Worm (Caenorhabditis elegans) whole organism, L2 larva: ENCODE measurements around the gene Y53G8AR.1.

ENCODE experiments used
- C34F6.9 ChIP-seq: fragments of 150-350 bp; optimal IDR thresholded peaks from 2 replicates; lab custom pipeline; 2014; ENCODE audit warnings: missing biosample characterization, missing genetic modification characterization
- F13H6.1 ChIP-seq: sonication (generic microtip); optimal IDR thresholded peaks from 2 replicates; lab custom pipeline; 2016; ENCODE audit warnings: missing genetic modification characterization, missing compliant biosample characterization
- R02D3.7 ChIP-seq: fragments of 150-350 bp; optimal IDR thresholded peaks from 2 replicates; lab custom pipeline; 2014; ENCODE audit warnings: missing biosample characterization, missing genetic modification characterization
- Y55F3AM.14 ChIP-seq: fragments of 200-800 bp; sonication (Bioruptor generic); optimal IDR thresholded peaks from 2 replicates; lab custom pipeline; 2018; ENCODE audit warnings: mild to moderate bottlenecking, missing genetic modification characterization, missing compliant biosample characterization
- ZK546.5 ChIP-seq: sonication (generic microtip); optimal IDR thresholded peaks from 2 replicates; lab custom pipeline; 2017; ENCODE audit warnings: missing biosample characterization, missing genetic modification characterization
- alr-1 ChIP-seq: fragments of 150-350 bp; optimal IDR thresholded peaks from 2 replicates; lab custom pipeline; 2014; ENCODE audit warnings: missing biosample characterization, missing genetic modification characterization
- aly-2 ChIP-seq: fragments of 150-350 bp; optimal IDR thresholded peaks from 2 replicates; lab custom pipeline; 2014; ENCODE audit warnings: missing biosample characterization, missing genetic modification characterization
- blmp-1 ChIP-seq: sonication (generic microtip); optimal IDR thresholded peaks from 2 replicates; lab custom pipeline; 2017; ENCODE audit warnings: missing genetic modification characterization, mild to moderate bottlenecking, missing compliant biosample characterization, antibody characterized with exemption, moderate library complexity; ENCODE audit not compliant: insufficient read depth
- ceh-16 ChIP-seq: fragments of 150-350 bp; optimal IDR thresholded peaks from 2 replicates; lab custom pipeline; 2014; ENCODE audit warnings: missing biosample characterization, missing genetic modification characterization
- ceh-82 ChIP-seq: fragments of 150-350 bp; optimal IDR thresholded peaks from 2 replicates; lab custom pipeline; 2014; ENCODE audit warnings: missing biosample characterization, missing genetic modification characterization
- crh-2 ChIP-seq: sonication (generic microtip); optimal IDR thresholded peaks from 2 replicates; lab custom pipeline; 2017; ENCODE audit warnings: missing biosample characterization, missing genetic modification characterization
- dmd-4 ChIP-seq: sonication (generic microtip); optimal IDR thresholded peaks from 2 replicates; lab custom pipeline; 2017; ENCODE audit warnings: missing biosample characterization, missing genetic modification characterization
- egl-27 ChIP-seq: sonication (generic microtip); optimal IDR thresholded peaks from 3 replicates; lab custom pipeline; 2017; ENCODE audit warnings: missing biosample characterization, missing genetic modification reagents, missing genetic modification characterization
- elt-1 ChIP-seq: fragments of 150-350 bp; optimal IDR thresholded peaks from 2 replicates; lab custom pipeline; 2014; ENCODE audit warnings: missing biosample characterization, missing genetic modification characterization
- elt-3 ChIP-seq: sonication (generic microtip); optimal IDR thresholded peaks from 2 replicates; lab custom pipeline; 2017; ENCODE audit warnings: missing biosample characterization, missing genetic modification characterization
- fos-1 ChIP-seq: fragments of 150-350 bp; optimal IDR thresholded peaks from 2 replicates; lab custom pipeline; 2014; ENCODE audit warnings: missing biosample characterization, missing genetic modification characterization
- gmeb-1 ChIP-seq: fragments of 150-350 bp; optimal IDR thresholded peaks from 2 replicates; lab custom pipeline; 2014; ENCODE audit warnings: missing biosample characterization, missing genetic modification characterization
- lin-11 ChIP-seq: fragments of 150-350 bp; sonication (generic microtip); optimal IDR thresholded peaks from 2 replicates; lab custom pipeline; 2014; ENCODE audit warnings: missing biosample characterization, missing genetic modification characterization, inconsistent platforms, mixed read lengths
- lin-13 ChIP-seq: fragments of 150-350 bp; optimal IDR thresholded peaks from 2 replicates; lab custom pipeline; 2014; ENCODE audit warnings: missing biosample characterization, missing genetic modification reagents, missing genetic modification characterization
- lin-39 ChIP-seq: fragments of 150-350 bp; optimal IDR thresholded peaks from 2 replicates; lab custom pipeline; 2014; ENCODE audit warnings: missing biosample characterization, missing genetic modification reagents, missing genetic modification characterization
- lsy-2 ChIP-seq, 2 experiments: fragments of 150-350 bp in 1 of 2; sonication (generic microtip) in 1 of 2; optimal IDR thresholded peaks; 2 replicates each; lab custom pipeline; 2014 to 2017; ENCODE audit warnings: missing biosample characterization in 2 of 2, missing genetic modification characterization in 2 of 2
- mab-5 ChIP-seq: fragments of 150-350 bp; optimal IDR thresholded peaks from 2 replicates; lab custom pipeline; 2014; ENCODE audit warnings: missing biosample characterization, missing genetic modification characterization
- mbf-1 ChIP-seq: sonication (generic microtip); optimal IDR thresholded peaks from 2 replicates; lab custom pipeline; 2017; ENCODE audit warnings: missing biosample characterization, missing genetic modification characterization
- mdl-1 ChIP-seq, 2 experiments: fragments of 150-350 bp in 1 of 2; sonication (generic microtip) in 1 of 2; optimal IDR thresholded peaks; 2 replicates each; lab custom pipeline; 2017; ENCODE audit warnings: missing biosample characterization in 2 of 2, missing genetic modification characterization in 2 of 2
- nhr-10 ChIP-seq: sonication (generic microtip); optimal IDR thresholded peaks from 2 replicates; lab custom pipeline; 2017; ENCODE audit warnings: missing biosample characterization, missing genetic modification characterization
- nhr-11 ChIP-seq: fragments of 150-350 bp; optimal IDR thresholded peaks from 2 replicates; lab custom pipeline; 2014; ENCODE audit warnings: missing biosample characterization, missing genetic modification characterization
- nhr-12 ChIP-seq: fragments of 150-350 bp; optimal IDR thresholded peaks from 2 replicates; lab custom pipeline; 2014; ENCODE audit warnings: missing biosample characterization, missing genetic modification characterization
- nhr-129 ChIP-seq: fragments of 150-350 bp; optimal IDR thresholded peaks from 2 replicates; lab custom pipeline; 2014; ENCODE audit warnings: missing biosample characterization, missing genetic modification characterization
- nhr-21 ChIP-seq: fragments of 150-350 bp; optimal IDR thresholded peaks from 2 replicates; lab custom pipeline; 2014; ENCODE audit warnings: missing biosample characterization, missing genetic modification characterization
- nhr-23 ChIP-seq: fragments of 150-350 bp; optimal IDR thresholded peaks from 2 replicates; lab custom pipeline; 2014; ENCODE audit warnings: missing biosample characterization, missing genetic modification reagents, missing genetic modification characterization
- nhr-237 ChIP-seq: fragments of 150-350 bp; optimal IDR thresholded peaks from 2 replicates; lab custom pipeline; 2014; ENCODE audit warnings: missing biosample characterization, missing genetic modification characterization
- nhr-25 ChIP-seq: fragments of 150-350 bp; sonication (generic microtip); optimal IDR thresholded peaks from 3 replicates; lab custom pipeline; 2014; ENCODE audit warnings: missing biosample characterization, missing genetic modification characterization
- nhr-6 ChIP-seq: fragments of 150-350 bp; optimal IDR thresholded peaks from 2 replicates; lab custom pipeline; 2014; ENCODE audit warnings: missing biosample characterization, missing genetic modification characterization
- peb-1 ChIP-seq: fragments of 150-350 bp; optimal IDR thresholded peaks from 2 replicates; lab custom pipeline; 2014; ENCODE audit warnings: missing biosample characterization, missing genetic modification characterization
- sem-4 ChIP-seq: fragments of 150-350 bp; optimal IDR thresholded peaks from 2 replicates; lab custom pipeline; 2014; ENCODE audit warnings: missing biosample characterization, missing genetic modification reagents, missing genetic modification characterization
- skn-1 ChIP-seq: sonication (generic microtip); optimal IDR thresholded peaks from 2 replicates; lab custom pipeline; 2017; ENCODE audit warnings: missing biosample characterization, missing genetic modification characterization
- sma-3 ChIP-seq: sonication (generic microtip); optimal IDR thresholded peaks from 2 replicates; lab custom pipeline; 2016; ENCODE audit warnings: missing genetic modification reagents, missing genetic modification characterization, missing compliant biosample characterization
- sma-9 ChIP-seq, 2 experiments: fragments of 150-350 bp in 1 of 2; sonication (generic microtip) in 1 of 2; optimal IDR thresholded peaks; 2 replicates each; lab custom pipeline; 2014 to 2016; ENCODE audit warnings: missing genetic modification characterization in 2 of 2, mild to moderate bottlenecking in 1 of 2, missing biosample characterization in 1 of 2, missing compliant biosample characterization in 1 of 2, missing genetic modification reagents in 1 of 2, moderate library complexity in 1 of 2
- unc-39 ChIP-seq: fragments of 150-350 bp; optimal IDR thresholded peaks from 2 replicates; lab custom pipeline; 2014; ENCODE audit warnings: missing biosample characterization, missing genetic modification characterization
- unc-55 ChIP-seq: fragments of 150-350 bp; sonication (generic microtip); optimal IDR thresholded peaks from 3 replicates; lab custom pipeline; 2014; ENCODE audit warnings: missing biosample characterization, missing genetic modification reagents, missing genetic modification characterization
- unc-62 ChIP-seq: fragments of 150-350 bp; optimal IDR thresholded peaks from 2 replicates; lab custom pipeline; 2014; ENCODE audit warnings: missing biosample characterization, missing genetic modification reagents, missing genetic modification characterization
- zag-1 ChIP-seq: fragments of 150-350 bp; optimal IDR thresholded peaks from 2 replicates; lab custom pipeline; 2014; ENCODE audit warnings: missing biosample characterization, missing genetic modification characterization
- ztf-1 ChIP-seq: fragments of 200-800 bp; sonication (Bioruptor generic); conservative IDR thresholded peaks from 2 replicates; pipeline ENCODE4 v1.3.6; 2022; ENCODE audit warnings: missing genetic modification characterization, missing compliant biosample characterization
- ztf-11 ChIP-seq: sonication (generic microtip); optimal IDR thresholded peaks from 2 replicates; lab custom pipeline; 2017; ENCODE audit warnings: missing biosample characterization, missing genetic modification characterization

Gene Y53G8AR.1

ce11 chrIII:3321145-3321544 is 11.7 kb upstream of the Y53G8AR.1 start, which contains the start of gene Y53G8AR.9:
Gene Y53G8AR.9, minus strand, starts transcription at chrIII:3321245.
- TF ChIP-seq nhr-25 (tag; lab: Kevin White, UChicago): no peak
- TF ChIP-seq alr-1 (tag; lab: Kevin White, UChicago): no peak
- no peak for TF ChIP-seq blmp-1
- no peak for TF ChIP-seq sma-9 (GFP tag; optimal IDR thresholded peaks at IDR 0.05; lab: Kevin White, UChicago)
- no peak for TF ChIP-seq sma-9 (tag; optimal IDR thresholded peaks at IDR 0.05; lab: Kevin White, UChicago)
- no peak for TF ChIP-seq nhr-10 (tag; lab: Kevin White, UChicago)
- TF ChIP-seq peb-1: no peak
- TF ChIP-seq unc-62 (GFP tag; lab: Kevin White, UChicago): no peak
- TF ChIP-seq sem-4: no peak
- TF ChIP-seq, all 48 proteins: peak for 0

ce11 chrIII:3322317-3323010 is 10.4 kb upstream of the Y53G8AR.1 start, which contains the start of gene phf-15:
Gene phf-15, plus strand, starts transcription at chrIII:3322853.
- no peak for TF ChIP-seq egl-27 (tag; lab: Kevin White, UChicago)
- TF ChIP-seq sem-4: no peak
- TF ChIP-seq lin-11 (tag; lab: Kevin White, UChicago): no peak
- no peak for TF ChIP-seq nhr-25 (tag; lab: Kevin White, UChicago)
- TF ChIP-seq elt-3 (tag; lab: Kevin White, UChicago): no peak
- TF ChIP-seq mbf-1 (tag; lab: Kevin White, UChicago): no peak
- no peak for TF ChIP-seq C34F6.9 (tag; lab: Kevin White, UChicago)
- TF ChIP-seq lin-39 (tag; lab: Kevin White, UChicago): no peak
- TF ChIP-seq nhr-12 (tag; lab: Kevin White, UChicago): no peak
- TF ChIP-seq aly-2: no peak
- TF ChIP-seq skn-1 (tag; lab: Kevin White, UChicago): no peak
- peak in 1 of 2 experiments; percentile 30 for TF ChIP-seq lsy-2 (tag; optimal IDR thresholded peaks at IDR 0.05; lab: Kevin White, UChicago)
- TF ChIP-seq zag-1 (tag; lab: Kevin White, UChicago): no peak
- TF ChIP-seq ZK546.5: no peak
- no peak for TF ChIP-seq mdl-1 (tag; optimal IDR thresholded peaks at IDR 0.05; lab: Kevin White, UChicago)
- peak; percentile 29 for TF ChIP-seq crh-2 (tag; lab: Kevin White, UChicago)

DNA sequence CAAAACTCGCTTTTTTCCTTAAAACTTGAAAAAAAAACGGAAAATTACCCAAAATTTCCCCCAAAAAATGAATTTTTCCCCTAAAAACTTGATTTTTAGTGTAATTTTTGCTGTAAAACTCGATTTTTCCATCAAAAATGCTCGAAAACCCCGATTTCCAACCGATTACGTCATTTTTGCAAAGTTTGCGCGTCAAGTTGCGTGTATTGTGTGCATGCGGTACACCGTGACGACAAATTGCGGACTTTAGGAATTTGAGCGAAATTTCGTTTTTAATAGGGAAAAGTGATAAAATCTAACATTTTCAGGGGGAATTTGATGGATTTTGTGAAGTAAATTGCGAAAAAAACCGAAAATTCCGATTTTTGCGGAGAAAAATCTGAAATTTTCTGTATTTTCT is 8.9 kb upstream of the Y53G8AR.1 start:
- TF ChIP-seq ztf-11 (tag; lab: Kevin White, UChicago) (no peak), R02D3.7 (tag; lab: Kevin White, UChicago) (no peak), nhr-10 (tag; lab: Kevin White, UChicago) (no peak), alr-1 (tag; lab: Kevin White, UChicago) (no peak), lin-13 (GFP tag; lab: Kevin White, UChicago) (peak; percentile 54), ZK546.5 (no peak), nhr-129 (tag; lab: Kevin White, UChicago) (peak; percentile 93), elt-1 (tag; lab: Kevin White, UChicago) (no peak), lin-39 (tag; lab: Kevin White, UChicago) (no peak), lsy-2 (tag; optimal IDR thresholded peaks at IDR 0.05; lab: Kevin White, UChicago) (peak; percentile 69 to 91), skn-1 (tag; lab: Kevin White, UChicago) (no peak), nhr-6 (tag; lab: Kevin White, UChicago) (peak; percentile 65), nhr-237 (tag; lab: Kevin White, UChicago) (no peak), mab-5 (no peak), nhr-21 (tag; lab: Kevin White, UChicago) (no peak), nhr-12 (tag; lab: Kevin White, UChicago) (no peak), egl-27 (tag; lab: Kevin White, UChicago) (no peak), sma-9 (GFP tag; optimal IDR thresholded peaks at IDR 0.05; lab: Kevin White, UChicago) (no peak), sma-9 (tag; optimal IDR thresholded peaks at IDR 0.05; lab: Kevin White, UChicago) (no peak), C34F6.9 (tag; lab: Kevin White, UChicago) (peak; percentile 80), nhr-23 (tag; lab: Kevin White, UChicago) (no peak), nhr-25 (tag; lab: Kevin White, UChicago) (peak; percentile 56), dmd-4 (no peak), zag-1 (tag; lab: Kevin White, UChicago) (no peak), lin-11 (tag; lab: Kevin White, UChicago) (no peak), unc-62 (GFP tag; lab: Kevin White, UChicago) (no peak), blmp-1 (no peak), sma-3 (GFP tag; lab: Kevin White, UChicago) (peak; percentile 35), unc-55 (GFP tag; lab: Kevin White, UChicago) (peak; percentile 80), ceh-16 (tag; lab: Kevin White, UChicago) (no peak), F13H6.1 (tag; lab: Kevin White, UChicago) (peak; percentile 22), mbf-1 (tag; lab: Kevin White, UChicago) (no peak), sem-4 (no peak), nhr-11 (tag; lab: Kevin White, UChicago) (no peak), unc-39 (tag; lab: Kevin White, UChicago) (no peak), aly-2 (no peak), crh-2 (tag; lab: Kevin White, UChicago) (peak; percentile 42), ztf-1 (GFP tag; lab: Robert Waterston, UW) (no peak), fos-1 (tag; lab: Kevin White, UChicago) (peak; percentile 43), mdl-1 (tag; optimal IDR thresholded peaks at IDR 0.05; lab: Kevin White, UChicago) (no peak), ceh-82 (tag; lab: Kevin White, UChicago) (no peak), Y55F3AM.14 (GFP tag; lab: Kevin White, UChicago) (no peak), peb-1 (no peak), gmeb-1 (peak; percentile 69)
